Fruit fly (Drosophila melanogaster) whole organism, adult: ENCODE measurements around the gene Suv3.

Experiments used
- CG11617 ChIP-seq: fragments of 200-800 bp; sonication (Bioruptor generic); optimal IDR thresholded peaks from 2 replicates; lab custom pipeline; 2017; ENCODE audit warnings: mild to moderate bottlenecking, missing biosample characterization, missing genetic modification reagents, missing genetic modification characterization
- CG12768 ChIP-seq: fragments of 200-800 bp; sonication (Bioruptor generic); optimal IDR thresholded peaks from 2 replicates; lab custom pipeline; 2017; ENCODE audit warnings: missing biosample characterization, missing genetic modification characterization, mild to moderate bottlenecking, moderate library complexity, missing genetic modification reagents
- CG14711 ChIP-seq: fragments of 200-800 bp; sonication (Bioruptor generic); optimal IDR thresholded peaks from 2 replicates; lab custom pipeline; 2018; ENCODE audit warnings: missing biosample characterization, mild to moderate bottlenecking, missing genetic modification characterization, moderate library complexity
- CG1620 ChIP-seq: fragments of 200-800 bp; sonication (Bioruptor generic); optimal IDR thresholded peaks from 2 replicates; lab custom pipeline; 2016; ENCODE audit warnings: missing biosample characterization, missing genetic modification characterization
- CG33017 ChIP-seq: fragments of 200-800 bp; sonication (Bioruptor generic); optimal IDR thresholded peaks from 2 replicates; lab custom pipeline; 2018; ENCODE audit warnings: missing biosample characterization, mild to moderate bottlenecking, missing genetic modification characterization, moderate library complexity
- CG5204 ChIP-seq: fragments of 200-800 bp; sonication (Bioruptor generic); optimal IDR thresholded peaks from 2 replicates; lab custom pipeline; 2016; ENCODE audit warnings: missing biosample characterization, missing genetic modification characterization
- CG7045 ChIP-seq: fragments of 200-800 bp; sonication (Bioruptor generic); optimal IDR thresholded peaks from 2 replicates; lab custom pipeline; 2017; ENCODE audit warnings: missing biosample characterization, mild to moderate bottlenecking, missing genetic modification characterization
- CG7101 ChIP-seq: fragments of 200-800 bp; sonication (Bioruptor generic); optimal IDR thresholded peaks from 2 replicates; lab custom pipeline; 2018; ENCODE audit warnings: missing biosample characterization, mild to moderate bottlenecking, missing genetic modification characterization, moderate library complexity
- Clk ChIP-seq: fragments of 200-800 bp; sonication (Bioruptor generic); optimal IDR thresholded peaks from 2 replicates; lab custom pipeline; 2017; ENCODE audit warnings: missing biosample characterization, missing genetic modification characterization
- Crg-1 ChIP-seq: fragments of 200-800 bp; sonication (Bioruptor generic); optimal IDR thresholded peaks from 2 replicates; lab custom pipeline; 2016; ENCODE audit warnings: missing biosample characterization, missing genetic modification characterization
- Hr96 ChIP-seq: fragments of 200-800 bp; sonication (Bioruptor generic); optimal IDR thresholded peaks from 2 replicates; lab custom pipeline; 2016; ENCODE audit warnings: missing biosample characterization, missing genetic modification characterization
- Mnt ChIP-seq: fragments of 200-800 bp; sonication (Bioruptor generic); optimal IDR thresholded peaks from 2 replicates; lab custom pipeline; 2016; ENCODE audit warnings: missing biosample characterization, mild to moderate bottlenecking, missing genetic modification characterization
- bab1 ChIP-seq: fragments of 200-800 bp; sonication (Bioruptor generic); optimal IDR thresholded peaks from 3 replicates; lab custom pipeline; 2019; ENCODE audit warnings: missing biosample characterization, mild to moderate bottlenecking, missing genetic modification characterization, moderate library complexity
- cic ChIP-seq: fragments of 200-800 bp; sonication (Bioruptor generic); optimal IDR thresholded peaks from 2 replicates; lab custom pipeline; 2017; ENCODE audit warnings: missing biosample characterization, mild to moderate bottlenecking, missing genetic modification characterization, moderate library complexity
- cnc ChIP-seq, 2 experiments: fragments of >200 bp; optimal IDR thresholded peaks; 2 replicates each; lab custom pipeline; 2017
- kay ChIP-seq: fragments of 200-800 bp; sonication (Bioruptor generic); peaks from one replicate; lab custom pipeline; 2016; ENCODE audit warnings: missing biosample characterization, missing genetic modification characterization, borderline replicate concordance
- ovo ChIP-seq: fragments of 200-800 bp; sonication (Bioruptor generic); optimal IDR thresholded peaks from 2 replicates; lab custom pipeline; 2016; ENCODE audit warnings: missing biosample characterization, missing genetic modification characterization
- pad ChIP-seq: fragments of 200-800 bp; sonication (Bioruptor generic); optimal IDR thresholded peaks from 3 replicates; lab custom pipeline; 2017; ENCODE audit warnings: missing biosample characterization, missing genetic modification characterization, mild to moderate bottlenecking, moderate library complexity, missing genetic modification reagents
- tj ChIP-seq: fragments of 200-800 bp; sonication (Bioruptor generic); optimal IDR thresholded peaks from 3 replicates; lab custom pipeline; 2017; ENCODE audit warnings: missing biosample characterization, mild to moderate bottlenecking, missing genetic modification characterization, moderate library complexity
- toe ChIP-seq: fragments of 200-800 bp; sonication (Bioruptor generic); optimal IDR thresholded peaks from 2 replicates; lab custom pipeline; 2016; ENCODE audit warnings: missing biosample characterization, missing genetic modification characterization

The Suv3 gene

dm6 chr3R:4311067-4311723, at the start of gene Suv3:
Gene Suv3, plus strand, starts transcription at chr3R:4311555.
- peak; percentile 72 for TF ChIP-seq CG14711 (tag; lab: Kevin White, UChicago)
- TF ChIP-seq Crg-1 = no peak
- TF ChIP-seq CG33017 (tag; lab: Kevin White, UChicago) = peak; percentile 57
- TF ChIP-seq kay (GFP tag; lab: Kevin White, UChicago) = peak; percentile 70
- no peak for TF ChIP-seq toe
- TF ChIP-seq pad (GFP tag; lab: Kevin White, UChicago) = peak; percentile 11
- no peak for TF ChIP-seq cnc (optimal IDR thresholded peaks at IDR 0.05; lab: Kevin White, UChicago)
- TF ChIP-seq CG7045 (GFP tag; lab: Kevin White, UChicago) = peak; percentile 32
- no peak for TF ChIP-seq Clk (GFP tag; lab: Kevin White, UChicago)
- TF ChIP-seq CG5204 (GFP tag; lab: Kevin White, UChicago) = no peak
- peak; percentile 42 for TF ChIP-seq tj (GFP tag; lab: Kevin White, UChicago)
- peak; percentile 52 for TF ChIP-seq Mnt
- peak; percentile 59 for TF ChIP-seq CG11617
- peak; percentile 39 for TF ChIP-seq bab1
- TF ChIP-seq CG7101 (tag; lab: Kevin White, UChicago) = peak; percentile 65
- TF ChIP-seq CG1620 = peak; percentile 19

DNA sequence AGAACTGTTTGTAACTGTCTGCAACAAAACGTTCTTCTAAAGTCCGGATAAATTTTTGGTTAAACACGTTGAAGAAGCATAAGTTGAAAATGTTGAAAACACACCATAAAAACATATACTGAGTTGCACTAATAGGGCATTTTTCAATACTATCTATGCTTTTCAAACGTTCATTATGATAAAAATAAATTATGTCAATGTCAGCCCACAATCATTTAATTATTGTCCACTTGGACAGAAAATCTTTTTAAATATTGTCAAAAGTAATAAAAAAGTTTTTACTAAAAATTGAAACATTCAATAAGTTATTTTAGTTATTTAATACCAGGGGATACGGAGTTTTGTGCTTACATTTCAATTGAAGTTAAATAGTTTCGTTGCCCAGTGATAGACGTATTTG, 44.9 kb upstream of the Suv3 start, which contains the start of gene CG1092:
Gene CG1092 (plus strand): TSS at position 301 of the 400 bp plus-strand sequence.
- peak; percentile 17 for TF ChIP-seq kay (GFP tag; lab: Kevin White, UChicago)
- TF ChIP-seq Crg-1 = no peak
- no peak for TF ChIP-seq CG7045 (GFP tag; lab: Kevin White, UChicago)

DNA sequence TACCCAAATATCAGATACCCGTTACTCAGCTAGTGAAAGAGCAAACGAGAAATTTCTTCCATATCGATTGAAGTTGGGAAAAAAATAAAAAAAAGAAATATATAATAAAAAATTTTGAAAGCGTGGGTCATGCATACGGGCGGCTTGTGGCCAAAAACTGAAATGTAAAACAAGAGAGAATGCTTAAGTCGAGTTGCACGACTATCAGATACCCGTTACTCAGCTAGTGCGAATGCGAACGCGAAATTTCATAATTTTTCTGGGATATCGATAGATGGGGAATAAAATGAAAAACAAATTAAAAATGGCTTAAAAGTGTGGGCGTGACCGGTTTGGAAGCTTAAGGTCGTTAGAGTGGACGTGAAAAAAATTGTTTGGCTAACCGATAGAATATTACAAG, 43.0 kb upstream of the Suv3 start:
- TF ChIP-seq CG33017 (tag; lab: Kevin White, UChicago) = no peak
- TF ChIP-seq Crg-1 = no peak
- no peak for TF ChIP-seq kay (GFP tag; lab: Kevin White, UChicago)

DNA sequence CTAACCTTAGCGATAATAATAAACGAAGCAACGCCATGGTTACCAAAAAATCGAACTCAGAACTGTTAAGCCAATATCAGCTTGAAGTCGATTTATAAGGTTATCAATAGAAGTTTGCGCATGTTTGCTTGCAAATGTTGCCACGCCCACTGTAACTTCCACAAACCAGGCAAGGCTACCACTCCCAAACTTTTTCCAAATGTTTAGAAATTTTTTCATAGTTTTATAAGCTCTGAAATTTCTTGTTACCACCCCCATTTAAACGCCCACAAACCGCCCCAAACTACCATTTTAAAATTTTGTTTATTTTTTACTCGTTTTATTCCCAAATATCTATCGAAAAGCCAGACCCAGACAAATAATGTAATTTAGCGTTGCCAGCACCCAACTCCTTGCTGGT, 33.5 kb upstream of the Suv3 start, which contains the start of gene flip:
Gene flip (minus strand): TSS at position 101 of the 400 bp plus-strand sequence.
- TF ChIP-seq kay (GFP tag; lab: Kevin White, UChicago) = no peak
- TF ChIP-seq CG5204 (GFP tag; lab: Kevin White, UChicago) = no peak
- no peak for TF ChIP-seq pad (GFP tag; lab: Kevin White, UChicago)
- TF ChIP-seq toe = no peak
- no peak for TF ChIP-seq CG12768 (GFP tag; lab: Kevin White, UChicago)
- no peak for TF ChIP-seq cic
- TF ChIP-seq CG1620 = no peak
- no peak for TF ChIP-seq Hr96 (GFP tag; lab: Kevin White, UChicago)
- TF ChIP-seq Crg-1 = no peak
- no peak for TF ChIP-seq CG14711 (tag; lab: Kevin White, UChicago)
- TF ChIP-seq tj (GFP tag; lab: Kevin White, UChicago) = no peak
- no peak for TF ChIP-seq Clk (GFP tag; lab: Kevin White, UChicago)
- no peak for TF ChIP-seq CG33017 (tag; lab: Kevin White, UChicago)
- no peak for TF ChIP-seq cnc (optimal IDR thresholded peaks at IDR 0.05; lab: Kevin White, UChicago)
- TF ChIP-seq CG7045 (GFP tag; lab: Kevin White, UChicago) = no peak
- no peak for TF ChIP-seq bab1
- no peak for TF ChIP-seq Mnt
- TF ChIP-seq ovo = no peak
- TF ChIP-seq CG11617 = no peak

dm6 chr3R:4280062-4280461, 31.3 kb upstream of the Suv3 start, which contains the start of gene cpx:
Gene cpx, plus strand, starts transcription at chr3R:4280221.
- TF ChIP-seq CG12768 (GFP tag; lab: Kevin White, UChicago) = no peak
- TF ChIP-seq CG7101 (tag; lab: Kevin White, UChicago) = no peak
- TF ChIP-seq Mnt = no peak
- TF ChIP-seq cnc (optimal IDR thresholded peaks at IDR 0.05; lab: Kevin White, UChicago) = no peak

dm6 chr3R:4281119-4281861, 30.1 kb upstream of the Suv3 start:
- TF ChIP-seq CG7101 (tag; lab: Kevin White, UChicago) (no peak), pad (GFP tag; lab: Kevin White, UChicago) (no peak), CG7045 (GFP tag; lab: Kevin White, UChicago) (no peak), Hr96 (GFP tag; lab: Kevin White, UChicago) (peak; percentile 18), CG11617 (no peak), Mnt (no peak), Clk (GFP tag; lab: Kevin White, UChicago) (no peak), CG14711 (tag; lab: Kevin White, UChicago) (no peak), cic (peak; percentile 20), kay (GFP tag; lab: Kevin White, UChicago) (no peak), CG33017 (tag; lab: Kevin White, UChicago) (no peak), ovo (no peak)

DNA sequence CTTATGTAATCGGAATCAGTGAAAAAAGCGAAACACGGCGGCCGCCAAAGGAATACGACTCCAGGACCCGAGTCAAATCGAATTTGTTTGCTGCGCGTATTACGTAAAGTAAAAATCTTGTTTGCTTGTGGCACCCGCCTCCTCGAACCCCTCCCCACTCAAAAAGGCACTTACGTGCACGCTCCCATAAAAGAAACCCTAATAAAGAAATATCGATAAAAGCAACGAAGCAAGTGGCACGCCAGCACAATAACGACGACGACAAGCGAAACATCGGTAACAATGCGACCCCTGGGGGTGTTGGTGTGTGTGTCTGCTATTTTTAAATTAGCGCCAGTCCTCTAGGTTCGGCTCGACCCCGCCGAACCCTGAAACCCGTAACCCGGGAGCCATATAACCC, 29.1 kb upstream of the Suv3 start:
- TF ChIP-seq CG12768 (GFP tag; lab: Kevin White, UChicago) (no peak), pad (GFP tag; lab: Kevin White, UChicago) (no peak), Mnt (no peak), CG7045 (GFP tag; lab: Kevin White, UChicago) (no peak), toe (no peak), CG7101 (tag; lab: Kevin White, UChicago) (no peak), cic (no peak), CG14711 (tag; lab: Kevin White, UChicago) (no peak), ovo (no peak), Hr96 (GFP tag; lab: Kevin White, UChicago) (no peak), CG33017 (tag; lab: Kevin White, UChicago) (no peak), CG1620 (no peak), tj (GFP tag; lab: Kevin White, UChicago) (no peak), CG11617 (no peak), bab1 (no peak)
